Worm (Caenorhabditis elegans) whole organism, late embryonic: Measurements from ENCODE around the gene oac-41.

Experiments used
- C08G9.2 ChIP-seq: sonication (generic microtip); optimal IDR thresholded peaks from 2 replicates; lab custom pipeline; 2016; ENCODE audit warnings: mild to moderate bottlenecking, missing genetic modification characterization, moderate library complexity, missing compliant biosample characterization
- C38D4.7 ChIP-seq: fragments of 200-800 bp; sonication (Bioruptor generic); optimal IDR thresholded peaks from 2 replicates; lab custom pipeline; 2018; ENCODE audit warnings: mild to moderate bottlenecking, missing genetic modification characterization, moderate library complexity, missing compliant biosample characterization
- F13H6.1 ChIP-seq: sonication (generic microtip); optimal IDR thresholded peaks from 2 replicates; lab custom pipeline; 2016; ENCODE audit warnings: missing genetic modification characterization, missing compliant biosample characterization
- K02D7.2 ChIP-seq: sonication (generic microtip); optimal IDR thresholded peaks from 2 replicates; lab custom pipeline; 2017; ENCODE audit warnings: mild to moderate bottlenecking, missing genetic modification characterization, missing compliant biosample characterization
- K09A11.1 ChIP-seq: sonication (generic microtip); optimal IDR thresholded peaks from 2 replicates; lab custom pipeline; 2017; ENCODE audit warnings: antibody characterized with exemption, mild to moderate bottlenecking, missing genetic modification characterization, missing compliant biosample characterization; ENCODE audit not compliant: insufficient read depth
- Y22D7AL.16 ChIP-seq: sonication (generic microtip); optimal IDR thresholded peaks from 2 replicates; lab custom pipeline; 2016; ENCODE audit warnings: missing genetic modification characterization, missing compliant biosample characterization
- ama-1 ChIP-seq: fragments of 150-350 bp; optimal IDR thresholded peaks from 2 replicates; lab custom pipeline; 2014
- ceh-19 ChIP-seq: fragments of 200-800 bp; sonication (Bioruptor generic); optimal IDR thresholded peaks from 2 replicates; lab custom pipeline; 2018; ENCODE audit warnings: mild to moderate bottlenecking, missing genetic modification characterization, missing compliant biosample characterization
- ceh-24 ChIP-seq: sonication (generic microtip); optimal IDR thresholded peaks from 2 replicates; lab custom pipeline; 2016; ENCODE audit warnings: mild to moderate bottlenecking, missing genetic modification characterization, missing compliant biosample characterization
- ceh-34 ChIP-seq: sonication (generic microtip); optimal IDR thresholded peaks from 2 replicates; lab custom pipeline; 2016; ENCODE audit warnings: mild to moderate bottlenecking, missing genetic modification characterization, missing compliant biosample characterization
- ceh-45 ChIP-seq: fragments of 200-800 bp; sonication (Bioruptor generic); IDR thresholded peaks from 2 replicates; pipeline ENCODE4 v1.3.6; 2022; ENCODE audit warnings: missing genetic modification reagents, missing genetic modification characterization, missing compliant biosample characterization
- ceh-48 ChIP-seq: sonication (generic microtip); optimal IDR thresholded peaks from 2 replicates; lab custom pipeline; 2016; ENCODE audit warnings: missing genetic modification characterization, inconsistent platforms, missing compliant biosample characterization
- ceh-9 ChIP-seq: sonication (generic microtip); optimal IDR thresholded peaks from 2 replicates; lab custom pipeline; 2016; ENCODE audit warnings: mild to moderate bottlenecking, missing genetic modification characterization, inconsistent platforms, missing compliant biosample characterization
- dmd-4 ChIP-seq: sonication (generic microtip); optimal IDR thresholded peaks from 2 replicates; lab custom pipeline; 2016; ENCODE audit warnings: borderline replicate concordance, missing genetic modification characterization, missing compliant biosample characterization
- dve-1 ChIP-seq: sonication (generic microtip); optimal IDR thresholded peaks from 2 replicates; lab custom pipeline; 2017; ENCODE audit warnings: antibody characterized with exemption, mild to moderate bottlenecking, missing genetic modification characterization, missing compliant biosample characterization
- elt-2 ChIP-seq: sonication (generic microtip); optimal IDR thresholded peaks from 2 replicates; lab custom pipeline; 2016; ENCODE audit warnings: missing genetic modification reagents, missing genetic modification characterization, missing compliant biosample characterization
- ets-4 ChIP-seq: sonication (generic microtip); optimal IDR thresholded peaks from 2 replicates; lab custom pipeline; 2016; ENCODE audit warnings: missing genetic modification characterization, missing compliant biosample characterization
- eyg-1 ChIP-seq: sonication (generic microtip); optimal IDR thresholded peaks from 2 replicates; lab custom pipeline; 2016; ENCODE audit warnings: missing genotype, missing genetic modification characterization, missing compliant biosample characterization
- fax-1 ChIP-seq: sonication (generic microtip); optimal IDR thresholded peaks from 2 replicates; lab custom pipeline; 2016; ENCODE audit warnings: missing genotype, missing genetic modification characterization, missing compliant biosample characterization
- fkh-10 ChIP-seq: fragments of 150-350 bp; optimal IDR thresholded peaks from 2 replicates; lab custom pipeline; 2014; ENCODE audit warnings: missing biosample characterization, missing genetic modification reagents, missing genetic modification characterization
- fkh-6 ChIP-seq: sonication (generic microtip); optimal IDR thresholded peaks from 2 replicates; lab custom pipeline; 2016; ENCODE audit warnings: missing genetic modification characterization, missing compliant biosample characterization
- gmeb-2 ChIP-seq: sonication (generic microtip); optimal IDR thresholded peaks from 2 replicates; lab custom pipeline; 2016; ENCODE audit warnings: missing genetic modification characterization, inconsistent platforms, missing compliant biosample characterization
- hlh-15 ChIP-seq: sonication (generic microtip); optimal IDR thresholded peaks from 2 replicates; lab custom pipeline; 2016; ENCODE audit warnings: missing genetic modification characterization, missing compliant biosample characterization
- hlh-6 ChIP-seq: sonication (generic microtip); optimal IDR thresholded peaks from 2 replicates; lab custom pipeline; 2016; ENCODE audit warnings: missing genotype, missing genetic modification characterization, missing compliant biosample characterization
- hlh-8 ChIP-seq: sonication (generic microtip); optimal IDR thresholded peaks from 2 replicates; lab custom pipeline; 2016; ENCODE audit warnings: missing genotype, missing genetic modification characterization, missing compliant biosample characterization
- lin-11 ChIP-seq: fragments of 200-800 bp; sonication (Bioruptor generic); optimal IDR thresholded peaks from 2 replicates; lab custom pipeline; 2018; ENCODE audit warnings: mild to moderate bottlenecking, missing genetic modification characterization, missing compliant biosample characterization
- mec-3 ChIP-seq: sonication (generic microtip); optimal IDR thresholded peaks from 2 replicates; lab custom pipeline; 2016; ENCODE audit warnings: borderline replicate concordance, missing genetic modification characterization, missing compliant biosample characterization
- nhr-232 ChIP-seq: sonication (generic microtip); optimal IDR thresholded peaks from 2 replicates; lab custom pipeline; 2016; ENCODE audit warnings: missing genetic modification characterization, missing compliant biosample characterization
- odd-2 ChIP-seq: sonication (generic microtip); optimal IDR thresholded peaks from 2 replicates; lab custom pipeline; 2017; ENCODE audit warnings: antibody characterized with exemption, mild to moderate bottlenecking, missing genetic modification characterization, missing compliant biosample characterization
- pax-1 ChIP-seq: fragments of 150-350 bp; optimal IDR thresholded peaks from 2 replicates; lab custom pipeline; 2014; ENCODE audit warnings: missing biosample characterization, missing genetic modification characterization
- pqm-1 ChIP-seq: sonication (generic microtip); optimal IDR thresholded peaks from 2 replicates; lab custom pipeline; 2016; ENCODE audit warnings: missing genetic modification characterization, missing compliant biosample characterization
- sox-2 ChIP-seq: fragments of 200-800 bp; sonication (Bioruptor generic); IDR thresholded peaks from 2 replicates; pipeline ENCODE4 v1.3.6; 2022; ENCODE audit warnings: missing genetic modification reagents, missing genetic modification characterization, missing compliant biosample characterization
- syd-9 ChIP-seq: sonication (generic microtip); optimal IDR thresholded peaks from 2 replicates; lab custom pipeline; 2016; ENCODE audit warnings: mild to moderate bottlenecking, missing genetic modification characterization, moderate library complexity, missing compliant biosample characterization
- tbx-2 ChIP-seq: sonication (generic microtip); optimal IDR thresholded peaks from 2 replicates; lab custom pipeline; 2016; ENCODE audit warnings: missing genetic modification characterization, missing compliant biosample characterization
- ttx-3 ChIP-seq: sonication (generic microtip); optimal IDR thresholded peaks from 2 replicates; lab custom pipeline; 2016; ENCODE audit warnings: missing genetic modification reagents, missing genetic modification characterization, missing compliant biosample characterization
- unc-55 ChIP-seq: sonication (generic microtip); optimal IDR thresholded peaks from 2 replicates; lab custom pipeline; 2017; ENCODE audit warnings: missing biosample characterization, missing genetic modification reagents, missing genetic modification characterization
- unc-86 ChIP-seq: sonication (generic microtip); optimal IDR thresholded peaks from 2 replicates; lab custom pipeline; 2016; ENCODE audit warnings: missing genetic modification characterization, missing compliant biosample characterization
- zip-5 ChIP-seq: sonication (generic microtip); optimal IDR thresholded peaks from 2 replicates; lab custom pipeline; 2016; ENCODE audit warnings: missing genetic modification characterization, missing compliant biosample characterization
- ztf-16 ChIP-seq: sonication (generic microtip); optimal IDR thresholded peaks from 2 replicates; lab custom pipeline; 2017; ENCODE audit warnings: missing genetic modification characterization, missing compliant biosample characterization

oac-41 gene

DNA sequence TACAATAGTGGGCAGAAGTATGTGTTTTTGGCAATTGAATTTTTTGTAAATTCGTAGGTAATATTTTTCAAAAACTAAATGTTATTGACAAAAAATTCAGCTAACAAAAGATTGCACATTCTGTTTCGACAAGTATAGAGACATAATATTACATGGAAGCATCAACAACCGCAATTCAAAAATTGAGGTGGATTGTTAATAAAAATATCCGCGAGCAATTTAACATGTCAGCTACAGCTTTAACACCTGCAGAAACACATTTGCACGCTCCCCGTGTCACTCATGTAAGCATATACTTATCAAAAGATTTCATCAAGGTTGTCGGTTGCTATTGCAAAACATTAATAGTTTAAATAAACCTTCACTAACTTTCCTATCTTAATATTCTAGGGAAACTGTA lies 13.7 kb upstream of the oac-41 start, which contains the start of gene srsx-34:
Gene srsx-34 (plus strand): TSS at position 301 of the 400 bp plus-strand sequence.
- no peak for TF ChIP-seq pqm-1 (tag; lab: Kevin White, UChicago)
- TF ChIP-seq gmeb-2 (tag; lab: Kevin White, UChicago), result no peak
- no peak for TF ChIP-seq ztf-16 (tag; lab: Kevin White, UChicago)
- no peak for TF ChIP-seq ttx-3 (tag; lab: Kevin White, UChicago)
- TF ChIP-seq C38D4.7, result no peak
- TF ChIP-seq zip-5 (tag; lab: Kevin White, UChicago), result no peak
- TF ChIP-seq fkh-6, result no peak
- no peak for TF ChIP-seq Y22D7AL.16
- TF ChIP-seq ceh-24 (tag; lab: Kevin White, UChicago), result no peak
- TF ChIP-seq ceh-9, result no peak
- no peak for TF ChIP-seq unc-86
- TF ChIP-seq pax-1, result no peak
- TF ChIP-seq fkh-10 (GFP tag; lab: Kevin White, UChicago), result no peak
- no peak for TF ChIP-seq dve-1 (tag; lab: Kevin White, UChicago)
- TF ChIP-seq hlh-15 (tag; lab: Kevin White, UChicago), result no peak
- no peak for TF ChIP-seq syd-9 (tag; lab: Kevin White, UChicago)
- TF ChIP-seq, all 69 proteins: peak for 0

DNA sequence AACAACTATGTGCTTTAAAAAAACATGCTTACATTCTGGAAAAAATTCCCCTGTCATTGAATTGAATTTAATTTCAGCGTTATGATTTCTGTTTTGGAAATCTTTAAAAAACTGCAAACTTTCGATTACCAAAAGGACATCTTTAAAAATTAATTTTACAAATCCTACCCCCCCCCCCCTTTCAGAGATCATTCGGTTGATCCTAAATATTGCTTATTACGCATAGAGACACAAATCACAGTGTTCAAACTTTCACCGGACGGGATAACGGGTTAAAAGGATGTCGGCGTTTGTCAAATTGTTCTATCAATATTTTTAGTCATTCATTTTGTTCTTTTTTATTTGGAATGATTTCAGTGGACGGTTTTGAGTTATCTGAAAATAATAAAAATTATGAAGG lies 11.3 kb upstream of the oac-41 start, which contains the start of gene C25E10.4:
Gene C25E10.4 (plus strand): TSS at position 301 of the 400 bp plus-strand sequence.
- TF ChIP-seq nhr-232, result no peak
- no peak for TF ChIP-seq ceh-19 (GFP tag; lab: Kevin White, UChicago)
- no peak for TF ChIP-seq ceh-34
- TF ChIP-seq ttx-3 (tag; lab: Kevin White, UChicago), result no peak
- TF ChIP-seq F13H6.1, result no peak
- no peak for TF ChIP-seq odd-2 (tag; lab: Kevin White, UChicago)
- no peak for TF ChIP-seq zip-5 (tag; lab: Kevin White, UChicago)
- no peak for TF ChIP-seq hlh-8 (tag; lab: Kevin White, UChicago)
- no peak for TF ChIP-seq fax-1 (tag; lab: Kevin White, UChicago)
- TF ChIP-seq C08G9.2 (tag; lab: Kevin White, UChicago), result no peak
- TF ChIP-seq unc-55 (GFP tag; lab: Kevin White, UChicago), result no peak
- no peak for TF ChIP-seq lin-11 (tag; lab: Kevin White, UChicago)
- no peak for TF ChIP-seq sox-2 (GFP tag; lab: Robert Waterston, UW)
- TF ChIP-seq ceh-45 (GFP tag; lab: Robert Waterston, UW), result no peak
- TF ChIP-seq K09A11.1 (tag; lab: Kevin White, UChicago), result no peak
- TF ChIP-seq elt-2, result no peak
- TF ChIP-seq pax-1, result no peak
- TF ChIP-seq dmd-4, result no peak
- TF ChIP-seq mec-3 (tag; lab: Kevin White, UChicago), result no peak
- TF ChIP-seq eyg-1 (tag; lab: Kevin White, UChicago), result no peak

DNA sequence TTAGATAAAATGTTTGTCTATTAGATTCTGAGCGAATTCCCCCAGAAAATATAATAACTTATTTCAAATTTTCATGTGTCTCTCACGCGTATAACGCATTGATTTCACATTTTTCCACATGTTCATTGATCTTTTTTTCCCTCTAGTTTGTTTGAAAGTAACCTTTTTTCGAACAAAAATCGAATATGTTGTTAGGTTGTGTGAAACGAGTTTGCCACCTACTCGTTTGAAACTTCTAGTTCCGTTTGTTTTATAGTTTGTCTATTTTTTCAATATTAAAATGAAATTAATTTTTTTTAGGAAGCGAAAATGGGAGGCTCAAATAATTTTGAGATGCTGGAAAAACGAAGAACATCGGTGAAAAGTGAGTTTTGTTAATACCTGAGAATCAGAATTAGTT lies 8.3 kb upstream of the oac-41 start, which contains the start of gene C25E10.5:
Gene C25E10.5 (plus strand): TSS at position 301 of the 400 bp plus-strand sequence.
- TF ChIP-seq K02D7.2 (tag; lab: Kevin White, UChicago), result no peak

DNA sequence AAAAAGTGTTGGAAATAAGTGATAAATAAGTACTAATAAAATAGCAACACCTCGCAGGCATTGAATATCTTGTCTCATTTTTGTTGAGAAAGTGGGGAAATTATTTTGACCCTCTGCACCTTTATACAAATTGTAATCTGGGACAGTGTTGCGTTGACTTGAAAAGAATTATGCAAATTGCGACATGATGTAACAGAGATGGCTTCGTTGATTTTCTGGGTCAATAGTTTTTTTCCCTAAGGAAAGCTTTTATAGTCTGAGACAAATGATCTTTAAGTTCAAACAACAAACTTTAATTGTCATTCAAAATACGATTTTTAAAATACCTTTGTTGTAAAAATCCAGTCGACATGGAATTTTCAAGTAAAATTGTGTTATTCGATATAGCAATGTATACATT lies 2.7 kb upstream of the oac-41 start, which contains the start of gene bus-1:
Gene bus-1 (minus strand): TSS at position 101 of the 400 bp plus-strand sequence.
- TF ChIP-seq tbx-2 (no peak), ets-4 (no peak), ceh-34 (no peak), pqm-1 (tag; lab: Kevin White, UChicago) (no peak), dve-1 (tag; lab: Kevin White, UChicago) (no peak), hlh-6 (no peak), ama-1 (no peak), ceh-48 (no peak), lin-11 (tag; lab: Kevin White, UChicago) (no peak), C38D4.7 (no peak)
